Worm (Caenorhabditis elegans) whole organism, mixed stage, embryonic: ENCODE measurements around the gene C39D10.2.
A peak's percentile ranks its signal among the peaks of the same experiment; 100 is the strongest.

Source experiments
- bed-3 ChIP-seq: fragments of 200-800 bp; sonication (Bioruptor generic); optimal IDR thresholded peaks from 3 replicates; lab custom pipeline; 2018; ENCODE audit warnings: mild to moderate bottlenecking, missing genetic modification characterization, moderate library complexity, missing compliant biosample characterization
- blmp-1 ChIP-seq: fragments of 150-350 bp; optimal IDR thresholded peaks from 2 replicates; lab custom pipeline; 2014; ENCODE audit warnings: missing biosample characterization, missing genetic modification characterization
- ceh-39 ChIP-seq: fragments of 150-350 bp; optimal IDR thresholded peaks from 2 replicates; lab custom pipeline; 2014; ENCODE audit warnings: missing biosample characterization, missing genetic modification characterization
- ceh-43 ChIP-seq: fragments of 200-800 bp; sonication (Bioruptor generic); optimal IDR thresholded peaks from 2 replicates; lab custom pipeline; 2018; ENCODE audit warnings: mild to moderate bottlenecking, missing genetic modification characterization, moderate library complexity, missing compliant biosample characterization
- ceh-83 ChIP-seq: fragments of 200-800 bp; sonication (Bioruptor generic); optimal IDR thresholded peaks from 2 replicates; lab custom pipeline; 2018; ENCODE audit warnings: mild to moderate bottlenecking, missing genetic modification characterization, missing compliant biosample characterization
- ces-1 ChIP-seq: fragments of 150-350 bp; optimal IDR thresholded peaks from 2 replicates; lab custom pipeline; 2014; ENCODE audit warnings: missing biosample characterization, missing genetic modification reagents, missing genetic modification characterization
- cnd-1 ChIP-seq: fragments of 200-800 bp; sonication (Bioruptor generic); optimal IDR thresholded peaks from 2 replicates; lab custom pipeline; 2018; ENCODE audit warnings: mild to moderate bottlenecking, missing genetic modification characterization, missing compliant biosample characterization
- drap-1 ChIP-seq: fragments of 200-800 bp; sonication (Bioruptor generic); optimal IDR thresholded peaks from 3 replicates; lab custom pipeline; 2018; ENCODE audit warnings: mild to moderate bottlenecking, missing genetic modification characterization, missing compliant biosample characterization
- elt-1 ChIP-seq: sonication (generic microtip); optimal IDR thresholded peaks from 2 replicates; lab custom pipeline; 2017; ENCODE audit warnings: missing genetic modification characterization, mild to moderate bottlenecking, missing compliant biosample characterization, antibody characterized with exemption, moderate library complexity, borderline replicate concordance; ENCODE audit not compliant: insufficient read depth
- elt-3 ChIP-seq: fragments of 150-350 bp; optimal IDR thresholded peaks from 2 replicates; lab custom pipeline; 2014; ENCODE audit warnings: missing biosample characterization, missing genetic modification characterization
- flh-1 ChIP-seq: fragments of 200-800 bp; sonication (Bioruptor generic); optimal IDR thresholded peaks from 2 replicates; lab custom pipeline; 2018; ENCODE audit warnings: mild to moderate bottlenecking, missing genetic modification characterization, moderate library complexity, missing compliant biosample characterization
- ham-2 ChIP-seq: fragments of 200-800 bp; sonication (Bioruptor generic); optimal IDR thresholded peaks from 2 replicates; lab custom pipeline; 2018; ENCODE audit warnings: mild to moderate bottlenecking, missing genetic modification characterization, missing compliant biosample characterization
- hlh-1 ChIP-seq: fragments of 150-350 bp; optimal IDR thresholded peaks from 2 replicates; lab custom pipeline; 2014; ENCODE audit warnings: missing biosample characterization, missing genetic modification reagents, missing genetic modification characterization
- lin-13 ChIP-seq: fragments of 150-350 bp; optimal IDR thresholded peaks from 2 replicates; lab custom pipeline; 2014; ENCODE audit warnings: missing biosample characterization, missing genetic modification characterization
- lin-32 ChIP-seq: fragments of 200-800 bp; sonication (Bioruptor generic); optimal IDR thresholded peaks from 2 replicates; lab custom pipeline; 2018; ENCODE audit warnings: mild to moderate bottlenecking, missing genetic modification characterization, missing compliant biosample characterization
- mab-5 ChIP-seq: fragments of 150-350 bp; optimal IDR thresholded peaks from 2 replicates; lab custom pipeline; 2014; ENCODE audit warnings: missing biosample characterization, missing genetic modification characterization
- mep-1 ChIP-seq: fragments of 150-350 bp; optimal IDR thresholded peaks from 2 replicates; lab custom pipeline; 2017; ENCODE audit warnings: missing biosample characterization, missing genetic modification reagents, missing genetic modification characterization, inconsistent platforms
- mls-2 ChIP-seq: sonication (generic microtip); optimal IDR thresholded peaks from 2 replicates; lab custom pipeline; 2016; ENCODE audit warnings: mild to moderate bottlenecking, missing genetic modification characterization, moderate library complexity, missing compliant biosample characterization
- nhr-12 ChIP-seq: fragments of 150-350 bp; optimal IDR thresholded peaks from 2 replicates; lab custom pipeline; 2014; ENCODE audit warnings: missing biosample characterization, missing genetic modification characterization
- nhr-2 ChIP-seq: fragments of 150-350 bp; optimal IDR thresholded peaks from 2 replicates; lab custom pipeline; 2014; ENCODE audit warnings: missing biosample characterization, missing genetic modification characterization
- nhr-237 ChIP-seq: fragments of 150-350 bp; optimal IDR thresholded peaks from 2 replicates; lab custom pipeline; 2014; ENCODE audit warnings: missing biosample characterization, missing genetic modification characterization
- nhr-28 ChIP-seq: fragments of 150-350 bp; optimal IDR thresholded peaks from 2 replicates; lab custom pipeline; 2014; ENCODE audit warnings: missing biosample characterization, missing genetic modification characterization
- pha-4 ChIP-seq: fragments of 150-350 bp; optimal IDR thresholded peaks from 2 replicates; lab custom pipeline; 2018; ENCODE audit warnings: missing biosample characterization, missing genetic modification reagents, missing genetic modification characterization
- sem-2 ChIP-seq: fragments of 200-800 bp; sonication (Bioruptor generic); optimal IDR thresholded peaks from 2 replicates; lab custom pipeline; 2018; ENCODE audit warnings: mild to moderate bottlenecking, missing genetic modification characterization, missing compliant biosample characterization
- snpc-4 ChIP-seq: fragments of 150-350 bp; optimal IDR thresholded peaks from 2 replicates; lab custom pipeline; 2014; ENCODE audit warnings: missing biosample characterization, missing genetic modification characterization
- sptf-1 ChIP-seq: sonication (generic microtip); optimal IDR thresholded peaks from 2 replicates; lab custom pipeline; 2017; ENCODE audit warnings: mild to moderate bottlenecking, missing genetic modification characterization, moderate library complexity, missing compliant biosample characterization
- tbx-8 ChIP-seq: fragments of 200-800 bp; sonication (Bioruptor generic); optimal IDR thresholded peaks from 2 replicates; lab custom pipeline; 2018; ENCODE audit warnings: mild to moderate bottlenecking, missing genetic modification characterization, moderate library complexity, missing compliant biosample characterization
- unc-120 ChIP-seq: sonication (generic microtip); optimal IDR thresholded peaks from 2 replicates; lab custom pipeline; 2017; ENCODE audit warnings: missing genetic modification characterization, missing compliant biosample characterization; ENCODE audit not compliant: poor library complexity, severe bottlenecking
- unc-39 ChIP-seq: fragments of 150-350 bp; optimal IDR thresholded peaks from 2 replicates; lab custom pipeline; 2014; ENCODE audit warnings: missing biosample characterization, missing genetic modification characterization
- unc-62 ChIP-seq: fragments of 150-350 bp; optimal IDR thresholded peaks from 2 replicates; lab custom pipeline; 2014; ENCODE audit warnings: missing biosample characterization, missing genetic modification reagents, missing genetic modification characterization
- zip-8 ChIP-seq: fragments of 150-350 bp; optimal IDR thresholded peaks from 2 replicates; lab custom pipeline; 2014; ENCODE audit warnings: missing biosample characterization, missing genetic modification characterization
- ztf-11 ChIP-seq: fragments of 150-350 bp; optimal IDR thresholded peaks from 2 replicates; lab custom pipeline; 2014; ENCODE audit warnings: missing biosample characterization, missing genetic modification characterization

C39D10.2 gene

ce11 chrX:7867307-7867706, 21.7 kb upstream of the C39D10.2 start:
- TF ChIP-seq bed-3 (GFP tag; lab: Kevin White, UChicago) (no peak), ceh-43 (GFP tag; lab: Kevin White, UChicago) (no peak), blmp-1 (tag; lab: Kevin White, UChicago) (no peak), mab-5 (tag; lab: Kevin White, UChicago) (no peak), nhr-237 (no peak), ceh-83 (GFP tag; lab: Kevin White, UChicago) (no peak), elt-1 (tag; lab: Kevin White, UChicago) (no peak), drap-1 (GFP tag; lab: Kevin White, UChicago) (no peak), nhr-12 (tag; lab: Kevin White, UChicago) (no peak), pha-4 (tag; lab: Kevin White, UChicago) (no peak), nhr-2 (tag; lab: Kevin White, UChicago) (no peak), sptf-1 (no peak), lin-32 (GFP tag; lab: Kevin White, UChicago) (no peak), ceh-39 (tag; lab: Kevin White, UChicago) (no peak)
- TF ChIP-seq, all 35 proteins: peak for 0

DNA sequence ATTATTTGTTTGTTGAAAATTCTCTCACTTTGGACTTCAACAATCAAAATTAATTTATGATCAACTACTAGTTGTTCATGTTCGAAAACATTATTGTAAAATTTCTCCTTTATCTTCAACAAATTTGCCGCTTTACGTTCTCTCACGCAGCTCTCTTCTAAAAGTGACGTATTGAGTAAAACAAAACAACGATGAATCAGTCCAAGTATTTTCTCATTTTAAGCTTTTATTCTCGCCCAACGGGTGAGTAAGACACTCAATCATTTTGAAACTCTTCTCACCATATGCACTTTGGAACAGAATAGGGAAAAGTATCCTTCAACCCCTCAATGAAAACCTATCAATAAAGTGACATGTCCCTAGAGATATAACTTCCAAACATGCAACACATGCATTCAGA, 15.7 kb upstream of the C39D10.2 start:
- TF ChIP-seq unc-62 (GFP tag; lab: Kevin White, UChicago) (no peak), snpc-4 (no peak), mab-5 (tag; lab: Kevin White, UChicago) (no peak), pha-4 (tag; lab: Kevin White, UChicago) (no peak), ztf-11 (tag; lab: Kevin White, UChicago) (no peak), elt-1 (tag; lab: Kevin White, UChicago) (no peak), unc-39 (tag; lab: Kevin White, UChicago) (no peak), nhr-28 (no peak), sptf-1 (no peak), mep-1 (tag; lab: Kevin White, UChicago) (no peak), bed-3 (GFP tag; lab: Kevin White, UChicago) (no peak), elt-3 (tag; lab: Kevin White, UChicago) (no peak), ham-2 (GFP tag; lab: Kevin White, UChicago) (no peak), blmp-1 (tag; lab: Kevin White, UChicago) (no peak)

DNA sequence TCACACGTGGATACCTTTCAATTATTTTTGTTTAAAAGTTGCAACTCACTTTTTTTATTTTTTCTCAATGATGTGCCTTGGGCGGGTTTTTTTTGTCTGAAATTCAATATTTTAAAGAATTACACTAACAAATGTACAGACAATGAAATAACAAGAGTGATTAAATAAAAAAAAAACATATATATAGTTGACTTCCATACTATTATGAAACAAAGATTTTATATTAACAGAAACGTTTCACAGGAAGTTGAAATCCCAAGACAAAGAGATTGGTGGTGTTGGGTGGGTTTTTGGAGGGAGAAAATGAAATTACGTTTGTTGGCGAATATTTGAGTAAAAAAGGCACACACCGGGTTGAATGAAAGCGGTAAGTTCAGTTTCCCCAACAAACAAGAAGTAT, 13.2 kb upstream of the C39D10.2 start, which contains the start of gene cca-1:
Gene cca-1, minus strand, starts transcription at position 101 of the 400 bp plus-strand sequence.
- TF ChIP-seq mls-2 (tag; lab: Kevin White, UChicago) (no peak), lin-32 (GFP tag; lab: Kevin White, UChicago) (no peak), ces-1 (GFP tag; lab: Kevin White, UChicago) (no peak), flh-1 (GFP tag; lab: Kevin White, UChicago) (no peak), blmp-1 (tag; lab: Kevin White, UChicago) (no peak), lin-13 (no peak), mab-5 (tag; lab: Kevin White, UChicago) (no peak), ham-2 (GFP tag; lab: Kevin White, UChicago) (no peak), nhr-2 (tag; lab: Kevin White, UChicago) (no peak), snpc-4 (no peak), elt-1 (tag; lab: Kevin White, UChicago) (no peak)
- TF ChIP-seq, all 35 proteins: peak for 0

ce11 chrX:7880848-7881247, 8.2 kb upstream of the C39D10.2 start, which contains the start of gene C39D10.8:
Gene C39D10.8 (minus strand): TSS chrX:7880948.
- TF ChIP-seq zip-8 (tag; lab: Kevin White, UChicago) (no peak), ztf-11 (tag; lab: Kevin White, UChicago) (no peak), elt-1 (tag; lab: Kevin White, UChicago) (peak; percentile 54)

DNA sequence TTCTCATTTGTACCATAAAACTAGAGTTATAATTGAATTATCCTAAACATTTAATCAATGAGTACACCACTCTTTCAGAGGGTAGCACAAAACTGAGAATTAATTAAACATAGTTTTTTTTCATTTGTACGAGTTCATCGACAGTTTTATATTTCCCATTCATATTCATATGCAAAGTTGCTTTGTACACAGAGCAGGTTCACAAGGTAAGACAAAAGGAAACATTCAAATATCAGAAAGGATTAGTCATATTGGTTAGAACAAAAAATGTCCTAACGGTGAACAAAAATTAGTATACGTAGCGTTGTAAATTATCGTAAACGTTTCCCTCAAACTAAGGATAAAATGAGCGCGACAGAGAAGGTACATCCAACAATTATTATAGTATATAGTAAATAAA, 7.7 kb upstream of the C39D10.2 start:
- TF ChIP-seq nhr-237: no peak
- no peak for TF ChIP-seq hlh-1 (tag; lab: Kevin White, UChicago)

ce11 chrX:7883994-7884393, 5.0 kb upstream of the C39D10.2 start, which contains the start of gene pcyt-2.2:
Gene pcyt-2.2 (plus strand): TSS chrX:7884294.
- no peak for TF ChIP-seq unc-120 (tag; lab: Kevin White, UChicago)
- peak; percentile 36 for TF ChIP-seq unc-62 (GFP tag; lab: Kevin White, UChicago)
- TF ChIP-seq sem-2: no peak
- no peak for TF ChIP-seq zip-8 (tag; lab: Kevin White, UChicago)
- no peak for TF ChIP-seq nhr-28
- no peak for TF ChIP-seq bed-3 (GFP tag; lab: Kevin White, UChicago)
- no peak for TF ChIP-seq nhr-12 (tag; lab: Kevin White, UChicago)
- TF ChIP-seq sptf-1: no peak
- TF ChIP-seq mep-1 (tag; lab: Kevin White, UChicago): no peak
- no peak for TF ChIP-seq blmp-1 (tag; lab: Kevin White, UChicago)
- no peak for TF ChIP-seq cnd-1 (tag; lab: Kevin White, UChicago)
- no peak for TF ChIP-seq ceh-83 (GFP tag; lab: Kevin White, UChicago)
- no peak for TF ChIP-seq tbx-8 (GFP tag; lab: Kevin White, UChicago)
- TF ChIP-seq ceh-39 (tag; lab: Kevin White, UChicago): no peak
- TF ChIP-seq pha-4 (tag; lab: Kevin White, UChicago): no peak
- no peak for TF ChIP-seq ceh-43 (GFP tag; lab: Kevin White, UChicago)
- peak; percentile 51 for TF ChIP-seq hlh-1 (tag; lab: Kevin White, UChicago)
